Fruit fly (Drosophila melanogaster) whole organism, larva: ENCODE measurements around the gene CG17032.
A peak's percentile ranks its signal among the peaks of the same experiment; 100 is the strongest.

Experiments used
- noc ChIP-seq: fragments of 200-800 bp; sonication (Bioruptor generic); optimal IDR thresholded peaks from 3 replicates; lab custom pipeline; 2019; ENCODE audit warnings: missing biosample characterization, mild to moderate bottlenecking, missing genetic modification characterization, moderate library complexity

The CG17032 gene

DNA sequence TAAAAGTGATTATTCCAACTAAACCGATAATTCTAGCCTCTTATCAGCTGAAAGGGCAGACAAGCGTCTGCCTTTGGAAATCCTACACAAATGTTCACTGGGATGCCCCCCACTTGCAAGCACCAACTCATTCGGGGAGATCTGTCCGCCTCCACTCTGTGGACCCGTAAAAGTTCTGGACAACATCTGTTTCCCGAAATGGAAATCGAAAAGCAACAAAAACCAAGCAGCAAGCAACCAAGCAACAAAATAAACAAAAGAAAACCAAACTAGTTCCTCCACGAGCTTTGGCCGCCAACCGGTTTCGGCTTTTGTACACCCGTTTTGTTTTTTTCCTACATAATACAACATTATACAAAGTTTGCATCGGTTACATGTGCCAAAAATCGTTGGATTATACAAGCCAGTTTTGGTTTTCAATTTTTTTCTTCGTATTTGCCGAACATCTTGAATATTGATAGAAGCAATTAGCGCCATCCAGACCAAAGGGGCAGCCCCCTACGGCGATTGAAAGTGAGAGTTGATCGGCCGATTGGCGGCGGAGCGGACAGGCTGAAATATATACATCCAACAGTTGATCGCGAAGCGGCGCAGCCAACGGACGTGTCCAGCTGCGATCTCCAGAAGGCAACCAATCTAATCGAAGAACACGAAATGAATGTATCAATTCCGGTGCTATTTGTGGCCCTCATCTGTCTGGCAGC is at the start of gene CG17032:
TSS of gene CG17032 (plus strand) at position 232 of the 704 bp plus-strand sequence.
- peak; percentile 65 for TF ChIP-seq noc

DNA sequence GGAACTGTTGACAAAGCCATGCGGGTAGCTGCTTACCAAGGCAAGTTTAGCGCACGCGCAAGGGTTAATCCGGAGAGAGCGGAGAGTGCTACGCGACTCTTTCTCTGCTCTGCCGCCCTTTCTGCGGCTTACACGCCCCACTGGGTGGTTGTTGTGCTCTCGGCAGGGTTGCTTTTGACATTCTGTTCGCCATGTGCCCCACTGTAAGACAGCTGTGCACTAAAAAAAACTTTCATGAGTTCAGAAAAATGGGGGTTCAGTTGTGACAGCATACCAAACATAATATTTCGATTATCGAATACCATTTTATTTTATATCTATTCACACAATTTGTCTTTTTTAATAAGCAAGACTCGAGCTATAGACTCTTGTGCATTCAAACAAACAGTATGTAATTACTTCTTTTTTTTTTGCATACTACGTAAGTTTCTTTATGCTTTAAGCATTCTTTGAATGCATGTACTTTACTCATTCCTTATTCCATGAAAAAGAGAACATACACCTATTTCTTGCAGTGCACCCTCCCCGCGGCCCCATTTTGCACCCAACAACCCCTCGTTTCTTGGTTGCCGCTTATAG is 37.5 kb upstream of the CG17032 start:
- peak; percentile 2 for TF ChIP-seq noc

DNA sequence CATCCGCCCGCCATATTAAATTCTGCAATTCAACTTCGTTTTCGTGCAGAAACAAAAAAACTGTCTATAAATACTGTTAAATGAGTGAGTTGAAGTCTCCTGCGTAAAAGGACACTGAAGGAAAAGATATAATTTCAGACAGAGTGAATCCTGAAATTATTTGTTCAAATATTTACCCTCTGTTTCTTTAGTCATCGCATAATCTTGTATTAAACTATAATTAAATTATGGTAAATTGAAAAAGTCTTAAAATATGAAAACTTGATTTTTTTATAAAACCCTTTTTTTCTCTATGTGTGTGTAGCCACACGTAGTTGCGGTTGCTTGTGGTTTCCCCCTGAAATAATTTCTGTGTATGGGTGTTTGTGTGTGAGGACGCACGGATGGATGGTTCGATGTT is 35.3 kb upstream of the CG17032 start:
- TF ChIP-seq noc = no peak

DNA sequence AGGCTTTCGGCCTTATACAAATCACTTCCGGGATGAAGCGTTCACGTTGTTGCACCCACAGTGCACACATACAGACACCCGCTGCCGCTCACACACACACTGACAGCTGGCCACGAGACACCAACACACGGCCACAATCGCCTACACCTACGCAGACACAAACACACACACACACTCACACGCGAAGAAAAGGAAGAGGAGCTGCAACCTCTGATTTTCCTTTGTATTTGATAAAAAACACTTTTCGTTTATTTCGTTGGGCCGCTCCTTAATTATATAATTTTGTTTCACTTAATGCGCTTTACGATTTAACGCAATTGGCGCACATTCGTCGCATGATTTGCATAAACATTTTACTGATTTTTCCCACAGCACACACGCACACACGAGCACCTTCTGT is 34.3 kb upstream of the CG17032 start:
- no peak for TF ChIP-seq noc

DNA sequence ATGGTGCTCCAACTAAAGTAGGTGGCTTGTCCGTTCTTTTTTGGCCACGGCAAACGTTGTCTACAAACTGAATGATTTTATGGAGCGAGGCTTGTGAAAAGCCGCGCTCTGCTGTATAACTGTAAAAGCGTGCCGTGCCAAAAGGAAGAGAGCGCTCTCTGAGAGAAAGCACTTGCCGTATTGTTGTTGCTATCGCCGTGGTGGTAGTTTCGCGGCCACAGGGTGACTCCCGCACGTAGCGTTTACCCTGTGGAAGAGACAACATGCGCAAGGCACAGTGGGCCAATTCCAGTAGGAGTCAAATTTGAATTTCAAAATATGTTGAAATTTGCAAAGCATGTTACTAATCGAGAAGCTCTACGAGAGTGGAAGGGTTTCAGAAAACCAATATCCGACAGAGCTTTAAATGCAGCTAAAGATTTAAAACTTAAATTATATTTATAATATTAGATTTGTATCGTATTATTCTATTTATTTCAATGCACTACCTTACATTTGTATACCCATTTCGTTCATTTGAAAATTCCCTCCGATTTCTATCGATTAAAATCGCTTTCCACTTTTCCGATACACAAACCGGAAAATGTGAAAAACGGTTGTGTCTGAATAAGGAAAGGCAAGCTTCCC is 33.7 kb upstream of the CG17032 start, which contains the start of gene sff:
TSS of gene sff (minus strand) at position 51 of the 627 bp plus-strand sequence.
- TF ChIP-seq noc = peak; percentile 43

DNA sequence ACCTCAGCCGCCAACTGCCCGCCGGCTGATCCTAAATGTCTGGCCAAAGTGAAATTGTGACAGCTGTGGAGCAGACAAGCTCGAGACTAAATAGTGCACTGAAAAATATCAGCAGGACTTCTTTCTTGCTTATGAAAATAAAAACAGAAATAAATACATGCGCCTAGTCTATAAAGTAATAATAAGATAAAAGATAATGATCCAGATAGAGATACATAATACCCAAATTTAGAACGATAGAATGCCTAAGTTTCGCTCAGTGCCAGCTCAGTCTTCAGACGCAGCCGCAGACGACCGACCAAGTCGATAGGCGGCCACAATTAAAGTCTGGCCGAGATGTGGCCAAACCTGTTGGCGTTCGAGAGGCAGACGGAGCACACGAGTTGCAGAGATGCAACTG is 17.8 kb upstream of the CG17032 start:
- TF ChIP-seq noc = no peak

DNA sequence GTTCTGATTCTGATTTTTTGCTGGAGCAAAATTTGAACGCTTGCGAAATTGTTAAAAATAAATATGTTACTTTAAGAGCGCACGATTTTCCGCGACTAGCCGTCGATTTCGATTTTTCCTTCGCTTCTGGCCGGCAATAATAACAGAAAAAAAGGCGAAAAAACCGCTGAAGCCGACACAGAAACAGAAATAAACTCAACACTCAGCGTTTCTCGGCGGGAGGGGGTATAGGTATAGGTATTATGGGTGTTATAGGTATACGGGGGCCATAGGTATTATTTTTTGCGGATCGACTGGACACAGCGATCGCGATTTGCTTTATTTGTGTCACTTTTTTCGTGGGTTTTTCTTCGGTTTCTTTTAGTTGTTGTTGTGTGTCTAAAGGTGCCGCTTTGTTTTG is 6.4 kb upstream of the CG17032 start:
- TF ChIP-seq noc = no peak

DNA sequence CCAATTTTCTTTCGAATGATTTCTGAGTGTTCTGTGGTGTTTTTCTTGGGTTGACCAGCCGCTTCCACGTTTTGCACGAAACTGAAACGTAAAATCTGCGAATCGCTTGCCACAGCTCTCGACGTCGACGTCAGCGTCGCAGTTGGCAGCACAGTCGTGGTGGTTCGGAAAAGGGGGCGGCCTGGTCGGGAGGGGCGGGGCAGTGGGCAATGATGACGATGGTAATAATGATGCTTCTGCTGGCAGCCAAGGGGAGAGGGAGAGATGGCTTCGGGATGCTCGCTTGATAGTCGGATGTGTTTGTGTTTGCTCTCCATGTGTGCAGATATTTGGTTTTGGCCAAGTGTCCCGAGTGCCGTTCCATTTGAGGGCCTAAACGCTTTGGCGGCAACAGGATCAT is 5.7 kb upstream of the CG17032 start:
- TF ChIP-seq noc = no peak

DNA sequence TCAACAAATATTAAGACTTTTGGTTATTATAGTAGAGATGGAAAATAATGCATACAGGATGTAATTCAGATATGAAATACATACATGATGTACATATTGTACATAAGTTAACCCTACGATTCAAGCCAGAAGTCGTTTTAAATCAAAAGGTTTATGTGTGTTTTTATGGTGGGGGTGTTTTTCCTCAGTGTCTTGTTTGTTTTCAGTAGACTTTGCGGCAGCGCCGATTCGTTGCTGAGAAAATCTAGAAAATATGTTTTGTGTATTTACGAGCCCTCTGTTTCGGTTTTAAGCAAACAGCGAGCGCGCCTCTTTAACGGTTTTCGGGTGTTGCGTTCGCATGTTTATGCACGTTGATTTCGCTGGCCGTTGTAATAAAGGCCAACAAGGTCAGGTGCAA is 4.8 kb upstream of the CG17032 start:
- TF ChIP-seq noc = no peak

DNA sequence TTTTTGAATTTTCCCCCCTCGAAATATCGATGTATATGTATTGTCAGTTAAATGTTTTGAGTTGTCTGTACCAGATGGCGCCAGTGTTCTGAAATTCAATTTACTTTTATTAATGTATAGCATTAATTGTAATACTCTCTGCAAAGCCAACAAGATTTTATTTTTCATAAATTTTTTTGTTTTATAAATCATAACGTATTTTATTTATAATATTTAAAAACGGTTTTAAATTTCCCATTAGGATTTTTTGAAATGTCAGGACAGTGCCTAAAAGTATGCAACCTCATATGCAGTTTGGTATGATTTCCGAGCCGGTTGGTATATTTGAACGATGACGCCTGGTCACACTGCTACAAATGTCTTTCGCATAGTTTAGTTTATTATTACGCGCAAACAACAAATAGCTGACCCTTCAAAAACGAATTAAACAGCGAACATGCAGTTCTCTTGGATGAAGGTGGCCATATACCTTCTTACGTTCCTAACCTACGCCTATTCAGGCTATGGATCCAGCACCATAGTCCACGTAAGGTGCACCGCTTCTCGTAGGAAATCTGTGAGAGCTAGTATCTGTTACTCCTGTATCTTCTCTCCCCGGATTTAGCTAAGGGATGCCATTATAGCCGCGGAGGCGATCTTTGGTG is 3.7 kb upstream of the CG17032 start, which contains the start of the genes Pka-C3 and GXIVsPLA2:
TSS of gene Pka-C3 (minus strand) at position 14 of the 644 bp plus-strand sequence.
TSS of gene GXIVsPLA2 (plus strand) at position 313 of the 644 bp plus-strand sequence.
- TF ChIP-seq noc = no peak

DNA sequence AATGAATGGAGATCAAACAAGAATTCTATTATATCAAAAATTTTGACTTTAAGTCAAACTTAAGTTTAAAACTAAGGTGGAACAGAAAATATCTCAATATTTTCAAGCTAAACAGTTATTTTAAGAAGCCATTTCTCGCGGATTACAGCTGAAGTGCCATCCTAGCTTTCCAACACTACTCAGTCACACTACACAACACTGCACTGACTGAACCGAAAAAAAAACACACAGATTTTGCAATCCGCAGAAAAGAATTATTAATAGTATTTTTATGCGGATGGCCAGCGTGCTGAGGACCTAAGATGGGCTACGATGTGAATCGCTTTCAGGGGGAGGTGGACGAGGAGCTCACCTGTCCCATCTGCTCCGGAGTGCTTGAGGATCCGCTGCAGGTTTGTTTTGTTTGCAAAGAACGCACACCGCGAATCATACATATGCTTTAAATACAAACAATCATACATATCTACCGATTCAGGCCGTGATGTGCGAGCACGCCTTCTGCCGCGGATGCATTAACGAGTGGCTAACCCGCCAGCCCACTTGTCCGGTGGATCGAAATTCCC is 2.1 kb upstream of the CG17032 start, which contains the start of gene elgi:
TSS of gene elgi (plus strand) at position 103 of the 563 bp plus-strand sequence.
- TF ChIP-seq noc = peak; percentile 59

DNA sequence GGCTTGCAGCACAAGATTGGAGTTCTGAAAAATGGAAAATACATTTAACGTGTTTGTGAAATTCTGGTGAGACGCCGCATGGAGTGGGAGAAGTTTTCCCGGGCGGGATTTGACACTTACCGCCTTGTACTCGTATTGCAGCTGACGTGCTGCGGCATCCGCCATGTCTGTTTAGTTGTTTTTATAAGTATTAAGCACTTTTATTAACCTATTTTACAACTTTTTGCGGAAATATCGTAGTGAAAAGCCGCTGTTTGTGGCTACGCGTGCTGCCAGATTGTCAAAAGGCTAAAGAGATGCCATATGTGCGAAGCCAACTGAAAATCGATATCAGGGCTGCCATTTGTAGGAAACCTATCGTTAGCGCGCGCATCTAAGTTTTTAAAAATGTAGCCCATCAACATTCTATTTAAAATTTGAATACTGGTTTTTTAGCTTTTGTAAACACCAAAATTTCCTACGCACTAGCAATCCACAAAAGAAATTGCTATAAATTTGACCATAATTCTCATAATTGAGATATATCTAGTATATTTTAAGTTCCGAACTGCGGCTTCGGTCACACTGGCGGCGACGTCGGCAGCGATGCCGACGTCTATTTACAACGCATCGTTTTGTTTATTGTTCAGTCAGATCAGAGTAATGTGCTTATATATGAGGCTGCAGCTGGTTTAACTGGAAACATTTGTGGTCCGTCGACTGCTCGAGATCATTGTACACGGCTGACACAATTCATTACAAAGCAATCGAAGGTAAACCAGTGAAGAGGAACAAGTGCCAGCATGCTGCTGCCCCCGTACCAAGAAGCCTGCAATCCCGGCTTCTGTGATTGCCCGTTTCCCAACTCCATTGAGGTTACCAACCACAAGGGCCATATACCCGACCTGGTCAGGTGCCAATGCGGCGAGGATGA is 9.2 kb downstream of the CG17032 start, which contains the start of the genes Brr2 and CG10516:
TSS of gene Brr2 (minus strand) at position 285 of the 913 bp plus-strand sequence.
TSS of gene CG10516 (plus strand) at position 617 of the 913 bp plus-strand sequence.
- TF ChIP-seq noc = no peak

DNA sequence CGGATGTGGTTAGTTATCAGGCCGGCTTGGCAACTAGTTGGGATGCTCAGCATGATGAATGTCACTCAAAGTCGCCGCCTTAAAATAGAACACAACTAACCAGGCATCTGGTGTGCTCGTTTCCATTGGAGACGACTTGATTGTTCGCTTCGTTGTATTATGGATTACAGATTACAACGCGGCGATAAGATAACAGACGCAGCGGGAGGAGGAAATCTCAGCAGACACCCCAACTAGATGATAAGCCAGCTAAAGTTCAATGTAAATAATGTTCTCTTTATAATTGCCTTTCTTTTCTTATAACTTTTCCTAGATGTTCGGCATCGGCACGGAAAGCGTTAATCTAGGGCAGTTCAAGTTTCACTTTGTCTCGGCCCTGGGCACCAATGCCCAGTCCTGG is 10.0 kb downstream of the CG17032 start:
- no peak for TF ChIP-seq noc

DNA sequence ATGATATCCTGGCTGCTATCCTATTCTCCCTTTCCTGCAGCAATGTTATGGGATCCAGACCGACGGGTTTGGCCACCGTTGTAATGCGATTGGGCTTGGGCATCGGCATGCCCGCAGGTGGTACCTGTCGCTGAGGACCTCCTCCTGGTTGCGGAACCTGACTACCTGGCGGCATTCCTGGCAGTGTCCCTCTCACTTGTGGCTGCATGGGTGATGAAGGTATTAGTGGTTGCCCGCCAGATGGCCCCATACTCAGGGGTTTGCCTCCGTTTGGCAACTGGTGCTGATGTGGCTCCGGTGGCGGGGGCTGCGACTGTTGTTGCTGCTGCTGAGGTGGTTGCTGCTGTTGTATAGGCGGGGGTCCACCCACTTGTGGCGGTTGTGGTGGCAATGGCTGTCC is 15.5 kb downstream of the CG17032 start:
- TF ChIP-seq noc = no peak

DNA sequence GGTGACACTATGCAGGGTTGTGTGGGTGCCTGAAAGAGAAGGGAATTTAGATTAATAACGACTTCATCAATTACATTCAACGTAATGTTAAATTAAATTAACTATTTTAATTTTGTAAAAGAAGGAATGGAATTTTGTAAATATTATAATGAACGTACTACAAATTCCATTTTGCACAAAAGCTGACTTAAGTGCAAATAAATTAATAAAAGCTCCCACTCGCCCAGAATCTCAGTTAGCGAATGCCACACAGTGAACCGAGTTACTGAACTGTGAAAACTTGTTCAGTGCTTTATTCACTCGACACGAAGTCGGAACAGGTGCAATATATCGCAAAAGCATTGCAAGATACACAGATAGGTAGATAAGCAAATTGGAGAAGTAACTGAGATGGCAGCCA is 16.4 kb downstream of the CG17032 start, which contains the start of gene CG17026:
TSS of gene CG17026 (plus strand) at position 301 of the 400 bp plus-strand sequence.
- TF ChIP-seq noc = no peak
